Fruit fly (Drosophila melanogaster) whole organism, adult: ENCODE measurements around the gene Rpp14b.
A peak's percentile ranks its signal among the peaks of the same experiment; 100 is the strongest.

ENCODE experiments used
- CG11617 ChIP-seq: fragments of 200-800 bp; sonication (Bioruptor generic); optimal IDR thresholded peaks from 2 replicates; lab custom pipeline; 2017; ENCODE audit warnings: mild to moderate bottlenecking, missing biosample characterization, missing genetic modification reagents, missing genetic modification characterization
- CG12768 ChIP-seq: fragments of 200-800 bp; sonication (Bioruptor generic); optimal IDR thresholded peaks from 2 replicates; lab custom pipeline; 2017; ENCODE audit warnings: missing biosample characterization, missing genetic modification characterization, mild to moderate bottlenecking, moderate library complexity, missing genetic modification reagents
- CG14711 ChIP-seq: fragments of 200-800 bp; sonication (Bioruptor generic); optimal IDR thresholded peaks from 2 replicates; lab custom pipeline; 2018; ENCODE audit warnings: missing biosample characterization, mild to moderate bottlenecking, missing genetic modification characterization, moderate library complexity
- CG1620 ChIP-seq: fragments of 200-800 bp; sonication (Bioruptor generic); optimal IDR thresholded peaks from 2 replicates; lab custom pipeline; 2016; ENCODE audit warnings: missing biosample characterization, missing genetic modification characterization
- CG33017 ChIP-seq: fragments of 200-800 bp; sonication (Bioruptor generic); optimal IDR thresholded peaks from 2 replicates; lab custom pipeline; 2018; ENCODE audit warnings: missing biosample characterization, mild to moderate bottlenecking, missing genetic modification characterization, moderate library complexity
- CG5204 ChIP-seq: fragments of 200-800 bp; sonication (Bioruptor generic); optimal IDR thresholded peaks from 2 replicates; lab custom pipeline; 2016; ENCODE audit warnings: missing biosample characterization, missing genetic modification characterization
- CG7045 ChIP-seq: fragments of 200-800 bp; sonication (Bioruptor generic); optimal IDR thresholded peaks from 2 replicates; lab custom pipeline; 2017; ENCODE audit warnings: missing biosample characterization, mild to moderate bottlenecking, missing genetic modification characterization
- CG7101 ChIP-seq: fragments of 200-800 bp; sonication (Bioruptor generic); optimal IDR thresholded peaks from 2 replicates; lab custom pipeline; 2018; ENCODE audit warnings: missing biosample characterization, mild to moderate bottlenecking, missing genetic modification characterization, moderate library complexity
- Clk ChIP-seq: fragments of 200-800 bp; sonication (Bioruptor generic); optimal IDR thresholded peaks from 2 replicates; lab custom pipeline; 2017; ENCODE audit warnings: missing biosample characterization, missing genetic modification characterization
- Crg-1 ChIP-seq: fragments of 200-800 bp; sonication (Bioruptor generic); optimal IDR thresholded peaks from 2 replicates; lab custom pipeline; 2016; ENCODE audit warnings: missing biosample characterization, missing genetic modification characterization
- Hr96 ChIP-seq: fragments of 200-800 bp; sonication (Bioruptor generic); optimal IDR thresholded peaks from 2 replicates; lab custom pipeline; 2016; ENCODE audit warnings: missing biosample characterization, missing genetic modification characterization
- Mnt ChIP-seq: fragments of 200-800 bp; sonication (Bioruptor generic); optimal IDR thresholded peaks from 2 replicates; lab custom pipeline; 2016; ENCODE audit warnings: missing biosample characterization, mild to moderate bottlenecking, missing genetic modification characterization
- bab1 ChIP-seq: fragments of 200-800 bp; sonication (Bioruptor generic); optimal IDR thresholded peaks from 3 replicates; lab custom pipeline; 2019; ENCODE audit warnings: missing biosample characterization, mild to moderate bottlenecking, missing genetic modification characterization, moderate library complexity
- cic ChIP-seq: fragments of 200-800 bp; sonication (Bioruptor generic); optimal IDR thresholded peaks from 2 replicates; lab custom pipeline; 2017; ENCODE audit warnings: missing biosample characterization, mild to moderate bottlenecking, missing genetic modification characterization, moderate library complexity
- cnc ChIP-seq, 2 experiments: fragments of >200 bp; optimal IDR thresholded peaks; 2 replicates each; lab custom pipeline; 2017
- kay ChIP-seq: fragments of 200-800 bp; sonication (Bioruptor generic); peaks from one replicate; lab custom pipeline; 2016; ENCODE audit warnings: missing biosample characterization, missing genetic modification characterization, borderline replicate concordance
- ovo ChIP-seq: fragments of 200-800 bp; sonication (Bioruptor generic); optimal IDR thresholded peaks from 2 replicates; lab custom pipeline; 2016; ENCODE audit warnings: missing biosample characterization, missing genetic modification characterization
- pad ChIP-seq: fragments of 200-800 bp; sonication (Bioruptor generic); optimal IDR thresholded peaks from 3 replicates; lab custom pipeline; 2017; ENCODE audit warnings: missing biosample characterization, missing genetic modification characterization, mild to moderate bottlenecking, moderate library complexity, missing genetic modification reagents
- tj ChIP-seq: fragments of 200-800 bp; sonication (Bioruptor generic); optimal IDR thresholded peaks from 3 replicates; lab custom pipeline; 2017; ENCODE audit warnings: missing biosample characterization, mild to moderate bottlenecking, missing genetic modification characterization, moderate library complexity
- toe ChIP-seq: fragments of 200-800 bp; sonication (Bioruptor generic); optimal IDR thresholded peaks from 2 replicates; lab custom pipeline; 2016; ENCODE audit warnings: missing biosample characterization, missing genetic modification characterization

The Rpp14b gene

DNA sequence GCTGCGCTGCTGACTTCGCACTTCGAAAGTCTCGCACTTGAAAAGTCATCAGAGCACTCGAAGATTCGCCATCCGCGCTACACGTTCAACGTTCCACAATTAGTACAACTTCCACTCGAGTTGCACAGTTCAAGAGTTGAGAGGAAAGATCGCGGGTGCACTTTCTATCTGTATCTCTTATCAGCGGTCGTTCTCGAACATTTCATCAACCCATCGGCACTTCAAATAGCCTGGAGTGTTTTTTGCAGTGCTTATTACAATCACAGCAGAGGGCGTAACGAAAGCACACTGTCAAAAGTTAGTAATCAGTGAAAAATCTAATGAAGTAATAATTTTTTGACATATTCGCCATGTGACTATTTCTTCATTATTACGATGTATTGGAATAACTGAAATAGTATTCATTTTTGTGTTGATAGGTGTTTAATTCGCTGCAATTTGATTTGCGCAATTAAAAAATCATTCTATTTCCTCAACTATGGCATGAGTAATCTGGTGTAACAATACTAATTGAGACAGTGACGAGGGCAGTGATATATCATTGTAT, 45.7 kb downstream of the Rpp14b start:
- TF ChIP-seq kay (GFP tag; lab: Kevin White, UChicago) (peak; percentile 92), pad (GFP tag; lab: Kevin White, UChicago) (no peak), tj (peak; percentile 26), cnc (optimal IDR thresholded peaks at IDR 0.05; lab: Kevin White, UChicago) (no peak), cic (GFP tag; lab: Kevin White, UChicago) (no peak), toe (no peak), ovo (GFP tag; lab: Kevin White, UChicago) (no peak), CG7045 (GFP tag; lab: Kevin White, UChicago) (no peak), CG1620 (no peak), bab1 (peak; percentile 50), Mnt (no peak), CG14711 (tag; lab: Kevin White, UChicago) (no peak), Clk (GFP tag; lab: Kevin White, UChicago) (no peak), CG12768 (GFP tag; lab: Kevin White, UChicago) (no peak), CG7101 (tag; lab: Kevin White, UChicago) (peak; percentile 47), CG5204 (GFP tag; lab: Kevin White, UChicago) (peak; percentile 36), CG33017 (tag; lab: Kevin White, UChicago) (peak; percentile 78), CG11617 (no peak), Crg-1 (GFP tag; lab: Kevin White, UChicago) (no peak), Hr96 (GFP tag; lab: Kevin White, UChicago) (no peak)

DNA sequence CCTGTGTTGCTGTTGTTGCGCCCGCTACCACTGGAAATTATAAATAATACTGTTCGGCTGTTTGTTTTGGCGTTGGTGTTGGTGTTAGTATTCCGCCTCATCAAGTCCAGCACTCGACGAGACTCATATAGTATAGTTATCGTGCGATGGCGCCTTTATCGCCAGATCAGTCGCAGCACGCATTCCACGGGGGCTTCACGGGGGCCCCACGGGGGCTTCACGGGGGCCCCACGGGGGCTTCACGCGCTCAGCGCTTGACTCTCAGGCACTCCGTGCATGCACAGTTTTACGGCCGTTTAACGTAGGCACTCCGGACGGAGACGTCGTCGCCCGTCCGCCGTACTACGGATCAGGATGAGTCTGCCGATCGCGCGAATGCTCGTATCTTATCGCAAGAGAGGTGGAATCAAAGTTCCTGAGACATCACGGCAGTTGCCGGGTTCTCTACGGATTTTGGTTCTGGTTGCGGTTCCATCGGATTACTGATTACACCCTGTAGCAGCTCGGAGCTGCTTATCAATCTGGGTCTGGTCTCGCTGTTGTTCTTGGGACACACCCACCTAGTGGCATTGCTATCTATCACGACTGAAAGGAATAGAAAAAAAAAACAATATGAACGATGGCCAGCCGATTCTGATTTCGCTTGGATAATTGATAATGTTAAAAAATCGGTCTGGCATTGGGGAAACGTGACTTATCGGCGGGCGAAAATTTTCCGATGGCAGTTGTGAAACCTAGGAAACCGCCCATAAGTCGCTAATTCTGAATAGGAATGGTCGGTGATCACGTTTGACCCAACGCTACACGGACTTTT, 47.3 kb downstream of the Rpp14b start:
- TF ChIP-seq CG5204 (GFP tag; lab: Kevin White, UChicago): no peak
- TF ChIP-seq Crg-1 (GFP tag; lab: Kevin White, UChicago): no peak
- TF ChIP-seq Hr96 (GFP tag; lab: Kevin White, UChicago): peak; percentile 16
- TF ChIP-seq CG12768 (GFP tag; lab: Kevin White, UChicago): peak; percentile 54
- no peak for TF ChIP-seq CG1620
- TF ChIP-seq bab1: no peak
- no peak for TF ChIP-seq tj
- peak; percentile 6 for TF ChIP-seq CG7101 (tag; lab: Kevin White, UChicago)
- TF ChIP-seq pad (GFP tag; lab: Kevin White, UChicago): no peak
- TF ChIP-seq toe: no peak
- peak; percentile 97 for TF ChIP-seq cic (GFP tag; lab: Kevin White, UChicago)
- TF ChIP-seq Clk (GFP tag; lab: Kevin White, UChicago): peak; percentile 47
- no peak for TF ChIP-seq ovo (GFP tag; lab: Kevin White, UChicago)
- no peak for TF ChIP-seq CG14711 (tag; lab: Kevin White, UChicago)
- no peak for TF ChIP-seq cnc (optimal IDR thresholded peaks at IDR 0.05; lab: Kevin White, UChicago)
- peak; percentile 43 for TF ChIP-seq CG7045 (GFP tag; lab: Kevin White, UChicago)
- peak; percentile 87 for TF ChIP-seq kay (GFP tag; lab: Kevin White, UChicago)
- peak; percentile 26 for TF ChIP-seq CG11617
- TF ChIP-seq Mnt: peak; percentile 39
- peak; percentile 20 for TF ChIP-seq CG33017 (tag; lab: Kevin White, UChicago)

DNA sequence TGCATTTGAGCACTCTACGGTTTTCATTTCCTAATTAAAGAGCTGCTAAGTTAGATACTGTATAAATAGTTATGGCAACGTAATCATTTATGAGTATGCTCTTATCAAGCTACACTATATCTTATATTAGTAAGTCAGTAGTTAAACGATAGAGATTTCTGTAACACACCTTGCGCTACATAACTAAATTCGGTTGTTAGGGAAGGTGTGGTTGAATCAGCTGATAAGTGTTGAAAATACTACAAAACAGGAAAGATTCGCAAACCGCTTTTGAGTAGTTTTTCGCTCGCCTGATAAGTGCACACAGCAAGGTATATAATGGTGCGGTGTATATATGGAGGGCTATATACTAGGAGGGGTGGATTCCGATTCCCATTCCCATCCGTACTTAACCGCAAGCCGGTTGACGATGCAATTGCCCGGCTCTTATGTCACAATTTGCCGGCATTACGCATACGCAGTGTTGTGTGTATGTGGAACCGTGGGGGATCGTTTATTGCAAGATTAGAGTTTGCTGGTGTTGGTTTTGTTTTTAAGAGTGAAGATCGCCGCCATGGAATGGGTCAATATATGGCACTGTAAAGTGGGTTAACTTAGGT, 49.3 kb downstream of the Rpp14b start:
- TF ChIP-seq kay (GFP tag; lab: Kevin White, UChicago) (peak; percentile 96), Crg-1 (GFP tag; lab: Kevin White, UChicago) (peak; percentile 6), CG7101 (tag; lab: Kevin White, UChicago) (no peak), CG7045 (GFP tag; lab: Kevin White, UChicago) (peak; percentile 13), cnc (optimal IDR thresholded peaks at IDR 0.05; lab: Kevin White, UChicago) (no peak), Clk (GFP tag; lab: Kevin White, UChicago) (no peak), CG1620 (no peak), pad (GFP tag; lab: Kevin White, UChicago) (no peak), bab1 (no peak), CG5204 (GFP tag; lab: Kevin White, UChicago) (no peak), Mnt (peak; percentile 43), cic (GFP tag; lab: Kevin White, UChicago) (peak; percentile 95), ovo (GFP tag; lab: Kevin White, UChicago) (no peak), CG11617 (peak; percentile 37), Hr96 (GFP tag; lab: Kevin White, UChicago) (no peak), tj (peak; percentile 64), toe (no peak), CG12768 (GFP tag; lab: Kevin White, UChicago) (peak; percentile 44), CG33017 (tag; lab: Kevin White, UChicago) (peak; percentile 24), CG14711 (tag; lab: Kevin White, UChicago) (no peak)

DNA sequence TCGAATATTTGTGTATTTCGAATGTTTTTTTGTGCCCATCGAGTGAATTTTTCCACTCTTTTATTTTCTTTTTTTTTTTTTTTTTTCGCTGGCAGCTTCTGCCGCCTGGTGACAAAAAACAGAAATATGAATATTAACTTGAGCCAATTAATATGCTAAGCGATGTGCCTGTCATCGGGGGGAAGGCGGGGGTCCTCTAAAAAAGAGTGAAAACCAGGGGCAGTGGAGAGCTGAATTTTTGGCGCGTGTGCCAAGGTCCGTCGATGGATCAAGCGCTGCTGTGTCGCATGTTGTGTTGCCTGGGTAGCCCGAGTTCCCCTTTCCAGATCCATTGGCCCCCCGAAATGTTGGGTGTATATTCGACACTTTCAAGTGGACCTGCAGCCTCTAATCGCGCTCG, 50.1 kb downstream of the Rpp14b start:
- TF ChIP-seq Mnt (no peak), CG5204 (GFP tag; lab: Kevin White, UChicago) (no peak), bab1 (no peak), cnc (optimal IDR thresholded peaks at IDR 0.05; lab: Kevin White, UChicago) (no peak), CG12768 (GFP tag; lab: Kevin White, UChicago) (no peak), CG1620 (no peak), tj (no peak), Crg-1 (GFP tag; lab: Kevin White, UChicago) (no peak), cic (GFP tag; lab: Kevin White, UChicago) (no peak), CG7101 (tag; lab: Kevin White, UChicago) (no peak), CG33017 (tag; lab: Kevin White, UChicago) (no peak), Clk (GFP tag; lab: Kevin White, UChicago) (no peak), toe (no peak), ovo (GFP tag; lab: Kevin White, UChicago) (no peak), CG11617 (no peak), kay (GFP tag; lab: Kevin White, UChicago) (no peak), CG14711 (tag; lab: Kevin White, UChicago) (no peak), pad (GFP tag; lab: Kevin White, UChicago) (no peak), CG7045 (GFP tag; lab: Kevin White, UChicago) (no peak), Hr96 (GFP tag; lab: Kevin White, UChicago) (no peak)
